Worm (Caenorhabditis elegans) whole organism, young adult: ENCODE data around the gene F56C9.3.
A peak's percentile ranks its signal among the peaks of the same experiment; 100 is the strongest.

Experiments used
- B0261.1 ChIP-seq: sonication (generic microtip); optimal IDR thresholded peaks from 2 replicates; lab custom pipeline; 2016; ENCODE audit warnings: mild to moderate bottlenecking, missing genetic modification characterization, moderate library complexity, missing compliant biosample characterization
- B0336.3 ChIP-seq: fragments of 200-800 bp; sonication (Bioruptor generic); IDR thresholded peaks from 2 replicates; pipeline ENCODE4 v1.3.6; 2022; ENCODE audit warnings: missing genetic modification characterization, missing compliant biosample characterization
- D2030.7 ChIP-seq: fragments of 200-800 bp; sonication (Bioruptor generic); IDR thresholded peaks from 2 replicates; pipeline ENCODE4 v1.3.6; 2022; ENCODE audit warnings: missing genetic modification reagents, missing genetic modification characterization, missing compliant biosample characterization
- F22D6.2 ChIP-seq: sonication (generic microtip); optimal IDR thresholded peaks from 2 replicates; lab custom pipeline; 2016; ENCODE audit warnings: mild to moderate bottlenecking, missing genetic modification characterization, missing compliant biosample characterization
- F39B2.1 ChIP-seq: fragments of 200-800 bp; sonication (Bioruptor generic); IDR thresholded peaks from 2 replicates; pipeline ENCODE4 v1.3.6; 2022; ENCODE audit warnings: missing genetic modification reagents, missing genetic modification characterization, missing compliant biosample characterization
- F57C9.4 ChIP-seq: sonication (generic microtip); optimal IDR thresholded peaks from 2 replicates; lab custom pipeline; 2017; ENCODE audit warnings: mild to moderate bottlenecking, missing genetic modification characterization, missing compliant biosample characterization
- K11D2.4 ChIP-seq: fragments of 200-800 bp; sonication (Bioruptor generic); IDR thresholded peaks from 2 replicates; pipeline ENCODE4 v1.3.6; 2022; ENCODE audit warnings: missing genetic modification reagents, missing genetic modification characterization, missing compliant biosample characterization
- K12H6.12 ChIP-seq: fragments of 200-800 bp; sonication (Bioruptor generic); optimal IDR thresholded peaks from 2 replicates; lab custom pipeline; 2018; ENCODE audit warnings: mild to moderate bottlenecking, missing genetic modification characterization, missing compliant biosample characterization
- Y53F4B.3 ChIP-seq: fragments of 200-800 bp; sonication (Bioruptor generic); IDR thresholded peaks from 2 replicates; pipeline ENCODE4 v1.3.6; 2022; ENCODE audit warnings: missing genetic modification reagents, missing genetic modification characterization, missing compliant biosample characterization
- Y95B8A.8 ChIP-seq: fragments of 200-800 bp; sonication (Bioruptor generic); IDR thresholded peaks from 2 replicates; pipeline ENCODE4 v1.3.6; 2022; ENCODE audit warnings: missing genetic modification reagents, missing genetic modification characterization, missing compliant biosample characterization
- akir-1 ChIP-seq: fragments of 200-800 bp; sonication (Bioruptor generic); optimal IDR thresholded peaks from 2 replicates; lab custom pipeline; 2018; ENCODE audit warnings: mild to moderate bottlenecking, missing genetic modification characterization, moderate library complexity, missing compliant biosample characterization
- ama-1 ChIP-seq, 3 experiments: fragments of 150-350 bp in 1 of 3; sonication (generic microtip) in 2 of 3; optimal IDR thresholded peaks; 2 replicates each; lab custom pipeline; 2014 to 2018; ENCODE audit warnings: missing biosample characterization in 2 of 3, missing genetic modification characterization in 2 of 3, missing genetic modification reagents in 2 of 3
- atf-7 ChIP-seq: sonication (generic microtip); optimal IDR thresholded peaks from 2 replicates; lab custom pipeline; 2017; ENCODE audit warnings: mild to moderate bottlenecking, missing genetic modification characterization, missing compliant biosample characterization
- attf-3 ChIP-seq: fragments of 200-800 bp; sonication (Bioruptor generic); conservative IDR thresholded peaks from 2 replicates; pipeline ENCODE4 v1.3.6; 2022; ENCODE audit warnings: missing genetic modification reagents, missing genetic modification characterization, missing compliant biosample characterization
- attf-5 ChIP-seq: fragments of 200-800 bp; sonication (Bioruptor generic); optimal IDR thresholded peaks from 2 replicates; lab custom pipeline; 2018; ENCODE audit warnings: mild to moderate bottlenecking, missing genetic modification characterization, missing compliant biosample characterization
- attf-6 ChIP-seq: fragments of 200-800 bp; sonication (Bioruptor generic); IDR thresholded peaks from 2 replicates; pipeline ENCODE4 v1.3.6; 2022; ENCODE audit warnings: missing genetic modification reagents, missing genetic modification characterization, missing compliant biosample characterization
- cebp-2 ChIP-seq: fragments of 200-800 bp; sonication (Bioruptor generic); IDR thresholded peaks from 2 replicates; pipeline ENCODE4 v1.3.6; 2022; ENCODE audit warnings: missing genetic modification characterization, missing compliant biosample characterization
- ceh-100 ChIP-seq: fragments of 200-800 bp; sonication (Bioruptor generic); IDR thresholded peaks from 2 replicates; pipeline ENCODE4 v1.3.6; 2022; ENCODE audit warnings: missing genetic modification reagents, missing genetic modification characterization, missing compliant biosample characterization
- ceh-40 ChIP-seq: fragments of 200-800 bp; sonication (Bioruptor generic); IDR thresholded peaks from 2 replicates; pipeline ENCODE4 v1.3.6; 2022; ENCODE audit warnings: missing genetic modification characterization, missing compliant biosample characterization
- chd-7 ChIP-seq: sonication (generic microtip); optimal IDR thresholded peaks from 2 replicates; lab custom pipeline; 2016; ENCODE audit warnings: mild to moderate bottlenecking, missing genetic modification characterization, moderate library complexity, missing compliant biosample characterization
- die-1 ChIP-seq: sonication (generic microtip); optimal IDR thresholded peaks from 2 replicates; lab custom pipeline; 2016; ENCODE audit warnings: missing genotype, mild to moderate bottlenecking, missing genetic modification characterization, missing compliant biosample characterization
- dox-1 ChIP-seq: fragments of 200-800 bp; sonication (Bioruptor generic); IDR thresholded peaks from 2 replicates; pipeline ENCODE4 v1.3.6; 2022; ENCODE audit warnings: missing genetic modification reagents, missing genetic modification characterization, missing compliant biosample characterization
- dpl-1 ChIP-seq: fragments of 150-350 bp; optimal IDR thresholded peaks from 2 replicates; lab custom pipeline; 2014; ENCODE audit warnings: missing biosample characterization, missing genetic modification reagents, missing genetic modification characterization
- egl-44 ChIP-seq: fragments of 200-800 bp; sonication (Bioruptor generic); IDR thresholded peaks from 2 replicates; pipeline ENCODE4 v1.3.6; 2022; ENCODE audit warnings: missing genetic modification reagents, missing genetic modification characterization, missing compliant biosample characterization
- him-1 ChIP-seq: sonication (generic microtip); optimal IDR thresholded peaks from 2 replicates; lab custom pipeline; 2016; ENCODE audit warnings: missing genotype, missing genetic modification reagents, missing genetic modification characterization, missing compliant biosample characterization
- hlh-12 ChIP-seq: sonication (generic microtip); optimal IDR thresholded peaks from 2 replicates; lab custom pipeline; 2016; ENCODE audit warnings: missing genetic modification characterization, missing compliant biosample characterization
- hmg-20 ChIP-seq: fragments of 200-800 bp; sonication (Bioruptor generic); IDR thresholded peaks from 2 replicates; pipeline ENCODE4 v1.3.6; 2022; ENCODE audit warnings: missing genetic modification reagents, missing genetic modification characterization, missing compliant biosample characterization
- let-526 ChIP-seq: fragments of 200-800 bp; sonication (Bioruptor generic); IDR thresholded peaks from 2 replicates; pipeline ENCODE4 v1.3.6; 2022; ENCODE audit warnings: missing genetic modification reagents, missing genetic modification characterization, missing compliant biosample characterization
- let-607 ChIP-seq, 2 experiments: fragments of 200-800 bp in 1 of 2; sonication (Bioruptor generic) in 1 of 2; sonication (generic microtip) in 1 of 2; optimal IDR thresholded peaks; 2 replicates each; lab custom pipeline; 2016 to 2018; ENCODE audit warnings: mild to moderate bottlenecking in 2 of 2, missing compliant biosample characterization in 2 of 2, missing genetic modification characterization in 2 of 2, moderate library complexity in 2 of 2, missing genotype in 1 of 2
- lin-26 ChIP-seq: fragments of 200-800 bp; sonication (Bioruptor generic); IDR thresholded peaks from 2 replicates; pipeline ENCODE4 v1.3.6; 2022; ENCODE audit warnings: missing genetic modification reagents, missing genetic modification characterization, missing compliant biosample characterization
- lin-35 ChIP-seq, 3 experiments: fragments of 150-350 bp in 2 of 3; sonication (generic microtip) in 1 of 3; optimal IDR thresholded peaks; 2 replicates each; lab custom pipeline; 2014 to 2018; ENCODE audit warnings: missing biosample characterization in 3 of 3, missing genetic modification characterization in 3 of 3, missing genetic modification reagents in 3 of 3
- lin-54 ChIP-seq: fragments of 200-800 bp; sonication (Bioruptor generic); optimal IDR thresholded peaks from 2 replicates; lab custom pipeline; 2018; ENCODE audit warnings: mild to moderate bottlenecking, missing genetic modification characterization, missing compliant biosample characterization
- lir-1 ChIP-seq: fragments of 200-800 bp; sonication (Bioruptor generic); conservative IDR thresholded peaks from 2 replicates; pipeline ENCODE4 v1.3.6; 2022; ENCODE audit warnings: missing genetic modification reagents, missing genetic modification characterization, missing compliant biosample characterization
- lsl-1 ChIP-seq: fragments of 200-800 bp; sonication (Bioruptor generic); optimal IDR thresholded peaks from 2 replicates; lab custom pipeline; 2018; ENCODE audit warnings: mild to moderate bottlenecking, missing genetic modification characterization, moderate library complexity, missing compliant biosample characterization
- lsy-27 ChIP-seq: sonication (generic microtip); optimal IDR thresholded peaks from 2 replicates; lab custom pipeline; 2017; ENCODE audit warnings: missing genetic modification characterization, mild to moderate bottlenecking, missing compliant biosample characterization, antibody characterized with exemption, missing genotype, borderline replicate concordance; ENCODE audit not compliant: insufficient read depth
- madf-8 ChIP-seq: fragments of 200-800 bp; sonication (Bioruptor generic); conservative IDR thresholded peaks from 2 replicates; pipeline ENCODE4 v1.3.6; 2022; ENCODE audit warnings: missing genetic modification reagents, missing genetic modification characterization, missing compliant biosample characterization
- nfya-2 ChIP-seq: fragments of 200-800 bp; sonication (Bioruptor generic); IDR thresholded peaks from 2 replicates; pipeline ENCODE4 v1.3.6; 2022; ENCODE audit warnings: missing genetic modification reagents, missing genetic modification characterization, missing compliant biosample characterization
- nhr-27 ChIP-seq: fragments of 200-800 bp; sonication (Bioruptor generic); optimal IDR thresholded peaks from 2 replicates; lab custom pipeline; 2018; ENCODE audit warnings: mild to moderate bottlenecking, missing genetic modification characterization, moderate library complexity, missing compliant biosample characterization
- nhr-80 ChIP-seq: sonication (generic microtip); optimal IDR thresholded peaks from 2 replicates; lab custom pipeline; 2016; ENCODE audit warnings: missing genetic modification characterization, missing compliant biosample characterization
- pha-4 ChIP-seq: fragments of 150-350 bp; sonication (generic microtip); optimal IDR thresholded peaks from 2 replicates; lab custom pipeline; 2014; ENCODE audit warnings: missing biosample characterization, missing genetic modification reagents, missing genetic modification characterization
- rcor-1 ChIP-seq: fragments of 200-800 bp; sonication (Bioruptor generic); IDR thresholded peaks from 2 replicates; pipeline ENCODE4 v1.3.6; 2022; ENCODE audit warnings: missing genetic modification reagents, missing genetic modification characterization, missing compliant biosample characterization
- rpc-1 ChIP-seq, 2 experiments: fragments of 150-350 bp in 1 of 2; sonication (generic microtip) in 1 of 2; optimal IDR thresholded peaks; 2 replicates each; lab custom pipeline; 2014 to 2018; ENCODE audit warnings: missing biosample characterization in 1 of 2, missing genetic modification characterization in 1 of 2, missing genetic modification reagents in 1 of 2, missing genotype in 1 of 2
- sea-2 ChIP-seq: fragments of 200-800 bp; sonication (Bioruptor generic); IDR thresholded peaks from 2 replicates; pipeline ENCODE4 v1.3.6; 2022; ENCODE audit warnings: missing genetic modification characterization, missing compliant biosample characterization
- snpc-3.4 ChIP-seq: sonication (generic microtip); optimal IDR thresholded peaks from 2 replicates; lab custom pipeline; 2017; ENCODE audit warnings: missing genetic modification characterization, mild to moderate bottlenecking, missing compliant biosample characterization, antibody characterized with exemption, moderate library complexity, missing genotype, missing genetic modification reagents
- sptf-2 ChIP-seq: fragments of 200-800 bp; sonication (Bioruptor generic); optimal IDR thresholded peaks from 2 replicates; lab custom pipeline; 2018; ENCODE audit warnings: mild to moderate bottlenecking, missing genetic modification characterization, missing compliant biosample characterization
- unc-130 ChIP-seq: sonication (generic microtip); optimal IDR thresholded peaks from 2 replicates; lab custom pipeline; 2016; ENCODE audit warnings: missing genetic modification reagents, missing genetic modification characterization, missing compliant biosample characterization
- ztf-26 ChIP-seq: sonication (generic microtip); optimal IDR thresholded peaks from 2 replicates; lab custom pipeline; 2017; ENCODE audit warnings: missing genetic modification characterization, missing compliant biosample characterization
- ztf-28 ChIP-seq: fragments of 200-800 bp; sonication (Bioruptor generic); IDR thresholded peaks from 2 replicates; pipeline ENCODE4 v1.3.6; 2022; ENCODE audit warnings: missing genetic modification reagents, missing genetic modification characterization, missing compliant biosample characterization

F56C9.3 gene

ce11 chrIII:7338693-7339092 is 27.6 kb downstream of the F56C9.3 start, which contains the start of gene kap-1 (continued):
- peak; percentile 21; the same call in 1 of the 2 replicates for TF ChIP-seq ceh-100 (GFP tag; lab: Robert Waterston, UW)
- TF ChIP-seq ceh-40 (GFP tag; lab: Robert Waterston, UW), result no peak
- TF ChIP-seq him-1, result peak; percentile 54
- TF ChIP-seq nfya-2, result no peak
- no peak for TF ChIP-seq F57C9.4 (tag; lab: Kevin White, UChicago)
- TF ChIP-seq unc-130, result no peak
- TF ChIP-seq lin-26 (GFP tag; lab: Robert Waterston, UW), result peak; percentile 71; the same call in 1 of the 2 replicates
- no peak for TF ChIP-seq sea-2 (GFP tag; lab: Robert Waterston, UW)
- TF ChIP-seq F39B2.1 (GFP tag; lab: Robert Waterston, UW), result no peak
- TF ChIP-seq K12H6.12 (tag; lab: Kevin White, UChicago), result no peak
- TF ChIP-seq let-526 (GFP tag; lab: Robert Waterston, UW), result peak; percentile 79; the same call in 1 of the 2 replicates
- no peak for TF ChIP-seq lsl-1
- TF ChIP-seq D2030.7 (GFP tag; lab: Robert Waterston, UW), result no peak
- TF ChIP-seq egl-44 (GFP tag; lab: Robert Waterston, UW), result no peak
- TF ChIP-seq rcor-1 (GFP tag; lab: Robert Waterston, UW), result no peak
- TF ChIP-seq let-607 (tag; optimal IDR thresholded peaks at IDR 0.05; lab: Kevin White, UChicago), result peak in 1 of 2 experiments; percentile 4
- TF ChIP-seq nhr-27, result no peak
- no peak for TF ChIP-seq die-1 (tag; lab: Kevin White, UChicago)
- no peak for TF ChIP-seq akir-1 (GFP tag; lab: Kevin White, UChicago)
- TF ChIP-seq atf-7, result peak; percentile 43
- TF ChIP-seq pha-4, result no peak
- TF ChIP-seq snpc-3.4 (tag; lab: Kevin White, UChicago), result peak; percentile 18
- TF ChIP-seq hmg-20, result no peak
- 0 out of 2 replicates have a peak, but pooled peaks have one; percentile 20 for TF ChIP-seq attf-3
- no peak for TF ChIP-seq rpc-1 (optimal IDR thresholded peaks at IDR 0.05; lab: Kevin White, UChicago)
- TF ChIP-seq rpc-1 (tag; optimal IDR thresholded peaks at IDR 0.05; lab: Kevin White, UChicago), result no peak
- 0 out of 2 replicates have a peak, but pooled peaks have one; percentile 25 for TF ChIP-seq dox-1 (GFP tag; lab: Robert Waterston, UW)
- TF ChIP-seq lin-35 (GFP tag; optimal IDR thresholded peaks at IDR 0.05; lab: Kevin White, UChicago), result peak in 1 of 3 experiments; percentile 42
- TF ChIP-seq dpl-1 (GFP tag; lab: Kevin White, UChicago), result no peak
- TF ChIP-seq B0336.3 (GFP tag; lab: Robert Waterston, UW), result peak; percentile 86
- TF ChIP-seq lsy-27 (tag; lab: Kevin White, UChicago), result no peak
- TF ChIP-seq chd-7 (tag; lab: Kevin White, UChicago), result peak; percentile 72
- TF ChIP-seq B0261.1, result no peak
- peak; percentile 2; the same call in 1 of the 2 replicates for TF ChIP-seq cebp-2 (GFP tag; lab: Robert Waterston, UW)
- TF ChIP-seq K11D2.4 (GFP tag; lab: Robert Waterston, UW), result 0 out of 2 replicates have a peak, but pooled peaks have one; percentile 9
- TF ChIP-seq attf-6 (GFP tag; lab: Robert Waterston, UW), result no peak
- TF ChIP-seq hlh-12 (tag; lab: Kevin White, UChicago), result no peak
- TF ChIP-seq attf-5 (GFP tag; lab: Kevin White, UChicago), result no peak
- TF ChIP-seq ztf-26 (tag; lab: Kevin White, UChicago), result no peak
- no peak for TF ChIP-seq nhr-80 (tag; lab: Kevin White, UChicago)
- TF ChIP-seq ama-1 (optimal IDR thresholded peaks at IDR 0.05; lab: Kevin White, UChicago), result peak; percentile 78
- peak in 1 of 2 experiments; percentile 78 for TF ChIP-seq ama-1 (GFP tag; optimal IDR thresholded peaks at IDR 0.05; lab: Kevin White, UChicago)
- no peak; the same call in 1 of the 2 replicates for TF ChIP-seq madf-8 (GFP tag; lab: Robert Waterston, UW)
- no peak for TF ChIP-seq Y95B8A.8 (GFP tag; lab: Robert Waterston, UW)
- TF ChIP-seq sptf-2 (GFP tag; lab: Kevin White, UChicago), result no peak
- TF ChIP-seq F22D6.2, result no peak
- peak; percentile 29 for TF ChIP-seq lin-54 (GFP tag; lab: Kevin White, UChicago)
- no peak for TF ChIP-seq lir-1
- no peak for TF ChIP-seq ztf-28
- TF ChIP-seq Y53F4B.3 (GFP tag; lab: Robert Waterston, UW), result no peak
